Fruit fly (Drosophila melanogaster) S2 (cell line): Measurements from ENCODE around the gene Zw10.

ENCODE experiments used
- CG8478 ChIP-seq: fragments of >200 bp; optimal IDR thresholded peaks from 2 replicates; lab custom pipeline; 2018
- CTCF ChIP-seq, 2 experiments: fragments of >200 bp; optimal IDR thresholded peaks; 2 replicates each; lab custom pipeline; 2018

DNA sequence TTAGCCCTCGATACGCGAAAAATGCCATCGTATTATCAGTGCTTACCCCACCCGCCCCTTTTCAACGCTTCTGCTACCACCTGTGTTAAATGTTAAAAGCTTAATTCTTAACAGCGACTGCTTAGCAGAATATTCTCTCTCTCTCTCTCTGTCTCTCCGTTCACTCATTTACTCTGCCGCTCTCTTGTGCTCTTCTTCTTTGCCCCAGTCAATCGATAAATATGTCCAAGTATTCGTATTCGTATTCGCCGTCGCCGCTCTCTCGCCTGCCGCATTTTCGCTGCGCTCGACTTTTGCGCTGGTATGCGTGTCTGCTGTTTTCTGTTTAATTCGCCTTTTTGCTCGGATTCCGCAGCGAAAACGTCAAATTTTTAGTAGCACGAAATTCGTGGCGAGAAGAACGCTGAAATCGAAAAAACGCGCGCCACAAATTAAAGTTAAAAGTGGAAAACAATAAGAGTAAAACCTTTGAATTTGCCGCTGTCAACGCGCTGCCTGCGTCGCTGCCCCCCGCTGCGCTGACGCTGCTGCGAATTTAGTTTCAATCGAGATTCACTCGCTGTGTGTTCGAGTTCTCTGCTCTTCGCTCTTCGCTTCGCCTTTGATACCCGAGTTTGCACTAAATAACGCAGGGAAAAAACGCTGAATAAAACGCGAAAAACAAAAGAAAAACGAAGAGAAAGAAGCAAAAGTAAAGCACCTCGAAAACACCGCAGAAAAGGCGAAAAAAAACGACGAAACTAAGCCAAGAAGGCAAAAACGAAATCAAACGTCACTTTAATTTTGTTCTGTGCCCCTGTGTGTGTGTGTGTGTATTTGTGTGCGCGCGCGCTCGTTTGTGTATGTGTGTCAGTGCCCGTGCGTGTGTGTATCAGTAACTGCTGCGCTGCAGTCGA lies 38.7 kb downstream of the Zw10 start:
- TF ChIP-seq CG8478 (lab: Kevin White, UChicago): no peak
- no peak for TF ChIP-seq CTCF (optimal IDR thresholded peaks at IDR 0.05; lab: Kevin White, UChicago)
